Fruit fly (Drosophila melanogaster): ENCODE results near the gene Ccp84Ac.

Gene Ccp84Ac

DNA sequence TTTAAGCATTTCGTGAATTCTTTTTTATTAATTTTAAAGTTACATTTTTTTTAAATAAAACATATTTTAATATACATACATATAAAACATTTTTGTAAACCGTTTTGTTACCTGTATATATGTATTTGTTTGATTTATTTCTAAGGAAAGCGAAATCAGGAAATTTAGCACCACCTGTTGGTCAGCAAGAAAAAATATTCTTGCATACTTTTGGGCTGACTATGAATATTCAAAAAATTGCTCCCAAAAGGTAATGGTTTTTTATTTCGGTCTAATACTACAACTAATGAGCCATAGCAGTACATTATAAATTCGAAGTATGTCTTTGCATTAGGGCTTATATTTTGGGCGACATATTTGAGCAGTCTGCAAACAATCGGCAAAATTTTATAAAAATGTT, 12.4 kb downstream of the Ccp84Ac start:
- no peak for TF ChIP-seq CG1620 (GFP tag; optimal IDR thresholded peaks at IDR 0.05)
- TF ChIP-seq bab1 (GFP tag; optimal IDR thresholded peaks at IDR 0.05): no peak
- peak; percentile 7 for TF ChIP-seq kay (GFP tag; ENCODE audit: borderline replicate concordance)
- TF ChIP-seq CG33017 (tag; optimal IDR thresholded peaks at IDR 0.05): no peak

DNA sequence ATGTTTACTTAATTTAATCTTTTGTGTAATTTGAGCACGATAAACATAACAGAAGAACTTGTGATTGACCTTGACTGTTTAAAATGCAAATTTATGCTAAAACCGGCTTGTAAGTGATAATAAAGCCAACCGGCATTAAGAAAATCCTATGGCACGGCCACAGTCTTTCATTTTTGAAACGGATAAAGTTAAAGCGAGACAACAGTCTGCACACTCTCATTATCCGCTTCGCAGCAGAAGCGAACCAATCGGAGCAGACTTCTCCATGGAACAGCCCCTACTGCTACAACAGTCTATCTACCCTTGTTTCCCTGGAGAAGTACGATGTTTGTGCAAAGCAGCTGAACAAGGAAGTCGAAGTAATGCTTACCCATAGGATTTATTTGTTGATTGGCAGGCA, 12.9 kb downstream of the Ccp84Ac start:
- TF ChIP-seq CG14711 (tag; optimal IDR thresholded peaks at IDR 0.05) (no peak), CG5204 (GFP tag; optimal IDR thresholded peaks at IDR 0.05) (no peak), Mnt (GFP tag; optimal IDR thresholded peaks at IDR 0.05) (no peak), Clk (GFP tag; optimal IDR thresholded peaks at IDR 0.05) (no peak), CG33017 (tag; optimal IDR thresholded peaks at IDR 0.05) (no peak), pad (GFP tag; optimal IDR thresholded peaks at IDR 0.05) (peak; percentile 44), Hr96 (GFP tag; optimal IDR thresholded peaks at IDR 0.05) (no peak)

DNA sequence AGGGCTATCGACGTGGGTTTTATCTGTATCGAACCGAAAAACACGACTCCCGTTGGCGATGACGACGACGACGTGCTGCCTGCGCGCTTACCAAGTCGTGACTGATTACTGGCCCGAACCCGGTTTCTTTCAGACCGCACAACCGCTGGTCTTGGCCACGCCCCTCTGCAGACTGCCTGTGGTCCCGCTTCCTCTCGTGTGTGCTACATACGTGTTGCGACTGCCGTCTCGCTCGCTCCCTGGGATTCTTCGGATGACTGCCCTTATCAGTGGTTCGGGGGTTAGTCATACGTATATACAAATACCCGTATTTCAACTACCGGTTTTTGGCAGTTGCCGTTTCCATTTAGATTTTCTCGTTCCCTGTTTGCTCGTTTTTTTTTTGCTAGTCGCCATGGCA, 17.6 kb downstream of the Ccp84Ac start, which contains the start of gene lab:
Gene lab (minus strand): TSS at position 111 of the 400 bp plus-strand sequence.
- TF ChIP-seq CG5204 (GFP tag; optimal IDR thresholded peaks at IDR 0.05): no peak
- no peak for TF ChIP-seq ovo (GFP tag; optimal IDR thresholded peaks at IDR 0.05)
- TF ChIP-seq cic (GFP tag; optimal IDR thresholded peaks at IDR 0.05): no peak
- TF ChIP-seq Hr96 (GFP tag; optimal IDR thresholded peaks at IDR 0.05): no peak
- TF ChIP-seq CG7101 (tag; optimal IDR thresholded peaks at IDR 0.05): no peak
- TF ChIP-seq CG14711 (tag; optimal IDR thresholded peaks at IDR 0.05): no peak
- no peak for TF ChIP-seq toe (GFP tag; optimal IDR thresholded peaks at IDR 0.05)
- no peak for TF ChIP-seq tj (GFP tag; optimal IDR thresholded peaks at IDR 0.05)
- no peak for TF ChIP-seq pad (GFP tag; optimal IDR thresholded peaks at IDR 0.05)
- TF ChIP-seq Crg-1 (GFP tag; optimal IDR thresholded peaks at IDR 0.05): no peak
- TF ChIP-seq CG12768 (GFP tag; optimal IDR thresholded peaks at IDR 0.05): no peak
- no peak for TF ChIP-seq kay (GFP tag; ENCODE audit: borderline replicate concordance)

DNA sequence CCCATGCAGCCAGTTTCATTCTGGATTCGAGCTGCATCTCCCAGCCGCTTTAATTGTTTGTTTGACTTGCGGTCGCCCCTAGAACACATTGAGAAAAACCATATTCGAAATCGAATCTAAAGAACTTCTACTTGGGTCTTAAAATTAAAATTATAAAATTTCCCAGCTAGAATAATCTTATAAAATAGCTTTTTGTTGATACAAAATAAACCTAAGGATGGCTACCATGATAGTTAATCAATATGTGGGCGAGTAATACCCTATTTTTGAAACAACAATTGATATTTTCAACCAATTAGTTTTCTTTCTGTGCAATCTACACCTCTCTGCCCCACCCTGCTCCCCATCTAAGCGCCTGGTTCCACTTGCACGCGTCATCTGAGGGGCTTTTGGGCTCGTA, 21.5 kb downstream of the Ccp84Ac start:
- no peak for TF ChIP-seq CG5204 (GFP tag; optimal IDR thresholded peaks at IDR 0.05)
- no peak for TF ChIP-seq Crg-1 (GFP tag; optimal IDR thresholded peaks at IDR 0.05)
- no peak for TF ChIP-seq Mnt (GFP tag; optimal IDR thresholded peaks at IDR 0.05)
- no peak for TF ChIP-seq CG33017 (tag; optimal IDR thresholded peaks at IDR 0.05)
- TF ChIP-seq cnc (optimal IDR thresholded peaks at IDR 0.05): no peak
- no peak for TF ChIP-seq toe (GFP tag; optimal IDR thresholded peaks at IDR 0.05)
- no peak for TF ChIP-seq CG14711 (tag; optimal IDR thresholded peaks at IDR 0.05)
- TF ChIP-seq Hr96 (GFP tag; optimal IDR thresholded peaks at IDR 0.05): no peak

DNA sequence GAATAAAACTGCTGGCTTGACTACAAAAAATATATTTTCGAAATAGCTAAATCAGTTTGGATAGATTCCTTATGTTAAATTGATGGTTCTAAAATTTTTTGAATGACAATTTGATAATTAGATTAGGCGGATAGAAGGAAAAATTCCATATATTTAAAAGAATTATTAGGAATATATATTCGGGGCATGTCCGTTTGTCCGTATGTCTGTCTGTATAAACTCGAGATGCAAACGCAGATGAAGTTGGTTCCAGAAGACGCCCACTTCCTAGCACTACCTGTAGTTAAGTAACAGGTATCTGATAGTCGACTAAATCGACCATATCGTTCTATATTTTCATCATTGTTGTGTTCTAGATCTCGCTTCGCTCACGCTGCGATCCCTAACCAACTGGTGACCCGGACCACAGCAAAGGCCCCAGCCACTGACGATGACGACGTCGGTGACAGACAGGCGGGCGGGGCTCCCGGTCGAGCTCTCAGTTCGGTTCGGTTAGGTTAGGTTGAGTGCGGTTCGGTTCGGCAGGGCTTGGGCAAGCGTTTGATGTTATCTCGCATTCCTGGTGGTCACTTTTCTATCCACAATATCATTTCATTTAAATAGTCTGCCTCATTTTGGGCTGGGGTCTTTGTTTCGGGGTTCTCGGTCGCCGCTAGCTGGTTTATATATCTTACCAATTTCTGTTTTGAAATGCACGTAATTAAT, 23.6 kb downstream of the Ccp84Ac start:
- TF ChIP-seq toe (GFP tag; optimal IDR thresholded peaks at IDR 0.05): no peak
- no peak for TF ChIP-seq pad (GFP tag; optimal IDR thresholded peaks at IDR 0.05)

DNA sequence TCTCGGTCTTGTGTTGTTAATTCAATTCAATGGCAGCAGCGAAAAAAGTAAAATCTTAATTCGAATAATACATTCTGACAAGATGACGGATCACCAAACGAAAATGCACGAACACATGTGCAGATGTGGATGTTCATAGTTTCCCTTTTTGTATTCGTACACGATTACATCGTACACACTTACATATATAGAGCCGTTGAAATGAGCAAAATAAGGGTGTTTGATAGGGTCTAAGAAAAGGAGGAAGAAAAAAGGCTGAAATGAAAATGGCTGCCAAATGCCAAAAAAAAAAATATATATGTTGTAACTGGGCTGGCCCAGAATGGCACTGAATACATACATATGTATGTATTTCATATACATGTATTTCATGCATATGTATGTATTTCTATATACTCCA, 27.8 kb downstream of the Ccp84Ac start:
- TF ChIP-seq CG12768 (GFP tag; optimal IDR thresholded peaks at IDR 0.05) (no peak), Clk (GFP tag; optimal IDR thresholded peaks at IDR 0.05) (no peak), cnc (optimal IDR thresholded peaks at IDR 0.05) (no peak), CG5204 (GFP tag; optimal IDR thresholded peaks at IDR 0.05) (no peak), Hr96 (GFP tag; optimal IDR thresholded peaks at IDR 0.05) (no peak), CG14711 (tag; optimal IDR thresholded peaks at IDR 0.05) (no peak), CG1620 (GFP tag; optimal IDR thresholded peaks at IDR 0.05) (no peak), CG7045 (GFP tag; optimal IDR thresholded peaks at IDR 0.05) (no peak), CG7101 (tag; optimal IDR thresholded peaks at IDR 0.05) (no peak), CG33017 (tag; optimal IDR thresholded peaks at IDR 0.05) (no peak), CG11617 (GFP tag; optimal IDR thresholded peaks at IDR 0.05) (no peak), Crg-1 (GFP tag; optimal IDR thresholded peaks at IDR 0.05) (no peak), bab1 (GFP tag; optimal IDR thresholded peaks at IDR 0.05) (no peak), ovo (GFP tag; optimal IDR thresholded peaks at IDR 0.05) (no peak), toe (GFP tag; optimal IDR thresholded peaks at IDR 0.05) (no peak), cic (GFP tag; optimal IDR thresholded peaks at IDR 0.05) (no peak)

DNA sequence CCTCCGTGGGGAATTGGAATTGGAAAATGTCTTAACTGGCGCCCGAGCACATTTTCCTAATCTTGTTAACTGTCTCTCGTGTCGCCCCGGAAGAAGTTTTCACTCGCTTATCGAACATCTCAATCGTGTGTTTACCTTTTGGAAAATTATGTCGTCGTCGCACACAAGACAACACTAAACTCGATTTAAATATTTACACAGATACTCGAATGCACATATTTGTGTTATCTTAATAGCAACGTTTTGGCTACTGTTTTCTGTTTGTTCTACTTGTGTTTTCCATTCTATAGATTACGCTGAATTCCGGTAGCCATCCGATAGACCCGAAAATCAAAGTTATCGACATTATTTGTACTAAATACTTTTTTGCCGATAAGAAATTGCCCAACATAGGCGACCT, 28.8 kb downstream of the Ccp84Ac start:
- TF ChIP-seq CG5204 (GFP tag; optimal IDR thresholded peaks at IDR 0.05): no peak
- no peak for TF ChIP-seq ovo (GFP tag; optimal IDR thresholded peaks at IDR 0.05)
- no peak for TF ChIP-seq tj (GFP tag; optimal IDR thresholded peaks at IDR 0.05)
- TF ChIP-seq CG1620 (GFP tag; optimal IDR thresholded peaks at IDR 0.05): no peak
- TF ChIP-seq toe (GFP tag; optimal IDR thresholded peaks at IDR 0.05): no peak
- no peak for TF ChIP-seq kay (GFP tag; ENCODE audit: borderline replicate concordance)
- TF ChIP-seq CG14711 (tag; optimal IDR thresholded peaks at IDR 0.05): no peak
- TF ChIP-seq bab1 (GFP tag; optimal IDR thresholded peaks at IDR 0.05): no peak
- no peak for TF ChIP-seq cnc (optimal IDR thresholded peaks at IDR 0.05)
- no peak for TF ChIP-seq Hr96 (GFP tag; optimal IDR thresholded peaks at IDR 0.05)
- no peak for TF ChIP-seq CG7045 (GFP tag; optimal IDR thresholded peaks at IDR 0.05)
- TF ChIP-seq CG33017 (tag; optimal IDR thresholded peaks at IDR 0.05): no peak
- TF ChIP-seq Mnt (GFP tag; optimal IDR thresholded peaks at IDR 0.05): no peak
- TF ChIP-seq CG11617 (GFP tag; optimal IDR thresholded peaks at IDR 0.05): no peak
- no peak for TF ChIP-seq Clk (GFP tag; optimal IDR thresholded peaks at IDR 0.05)
- no peak for TF ChIP-seq cic (GFP tag; optimal IDR thresholded peaks at IDR 0.05)
- no peak for TF ChIP-seq CG12768 (GFP tag; optimal IDR thresholded peaks at IDR 0.05)
- TF ChIP-seq CG7101 (tag; optimal IDR thresholded peaks at IDR 0.05): no peak
- no peak for TF ChIP-seq pad (GFP tag; optimal IDR thresholded peaks at IDR 0.05)
